Worm (Caenorhabditis elegans) whole organism, L2 larva: ENCODE data around the gene F47D12.7.

Experiments
- C34F6.9 ChIP-seq: fragments of 150-350 bp; optimal IDR thresholded peaks from 2 replicates; lab custom pipeline; 2014; ENCODE audit warnings: missing biosample characterization, missing genetic modification characterization
- ZK546.5 ChIP-seq: sonication (generic microtip); optimal IDR thresholded peaks from 2 replicates; lab custom pipeline; 2017; ENCODE audit warnings: missing biosample characterization, missing genetic modification characterization
- alr-1 ChIP-seq: fragments of 150-350 bp; optimal IDR thresholded peaks from 2 replicates; lab custom pipeline; 2014; ENCODE audit warnings: missing biosample characterization, missing genetic modification characterization
- aly-2 ChIP-seq: fragments of 150-350 bp; optimal IDR thresholded peaks from 2 replicates; lab custom pipeline; 2014; ENCODE audit warnings: missing biosample characterization, missing genetic modification characterization
- ama-1 ChIP-seq: fragments of 150-350 bp; optimal IDR thresholded peaks from 2 replicates; lab custom pipeline; 2018; ENCODE audit warnings: inconsistent platforms
- blmp-1 ChIP-seq: sonication (generic microtip); optimal IDR thresholded peaks from 2 replicates; lab custom pipeline; 2017; ENCODE audit warnings: missing genetic modification characterization, mild to moderate bottlenecking, missing compliant biosample characterization, antibody characterized with exemption, moderate library complexity; ENCODE audit not compliant: insufficient read depth
- ceh-82 ChIP-seq: fragments of 150-350 bp; optimal IDR thresholded peaks from 2 replicates; lab custom pipeline; 2014; ENCODE audit warnings: missing biosample characterization, missing genetic modification characterization
- crh-2 ChIP-seq: sonication (generic microtip); optimal IDR thresholded peaks from 2 replicates; lab custom pipeline; 2017; ENCODE audit warnings: missing biosample characterization, missing genetic modification characterization
- elt-1 ChIP-seq: fragments of 150-350 bp; optimal IDR thresholded peaks from 2 replicates; lab custom pipeline; 2014; ENCODE audit warnings: missing biosample characterization, missing genetic modification characterization
- elt-3 ChIP-seq: sonication (generic microtip); optimal IDR thresholded peaks from 2 replicates; lab custom pipeline; 2017; ENCODE audit warnings: missing biosample characterization, missing genetic modification characterization
- fos-1 ChIP-seq: fragments of 150-350 bp; optimal IDR thresholded peaks from 2 replicates; lab custom pipeline; 2014; ENCODE audit warnings: missing biosample characterization, missing genetic modification characterization
- lin-11 ChIP-seq: fragments of 150-350 bp; sonication (generic microtip); optimal IDR thresholded peaks from 2 replicates; lab custom pipeline; 2014; ENCODE audit warnings: missing biosample characterization, missing genetic modification characterization, inconsistent platforms, mixed read lengths
- lin-13 ChIP-seq: fragments of 150-350 bp; optimal IDR thresholded peaks from 2 replicates; lab custom pipeline; 2014; ENCODE audit warnings: missing biosample characterization, missing genetic modification reagents, missing genetic modification characterization
- lin-39 ChIP-seq: fragments of 150-350 bp; optimal IDR thresholded peaks from 2 replicates; lab custom pipeline; 2014; ENCODE audit warnings: missing biosample characterization, missing genetic modification reagents, missing genetic modification characterization
- lsy-2 ChIP-seq, 2 experiments: fragments of 150-350 bp in 1 of 2; sonication (generic microtip) in 1 of 2; optimal IDR thresholded peaks; 2 replicates each; lab custom pipeline; 2014 to 2017; ENCODE audit warnings: missing biosample characterization in 2 of 2, missing genetic modification characterization in 2 of 2
- mbf-1 ChIP-seq: sonication (generic microtip); optimal IDR thresholded peaks from 2 replicates; lab custom pipeline; 2017; ENCODE audit warnings: missing biosample characterization, missing genetic modification characterization
- mdl-1 ChIP-seq, 2 experiments: fragments of 150-350 bp in 1 of 2; sonication (generic microtip) in 1 of 2; optimal IDR thresholded peaks; 2 replicates each; lab custom pipeline; 2017; ENCODE audit warnings: missing biosample characterization in 2 of 2, missing genetic modification characterization in 2 of 2
- nhr-10 ChIP-seq: sonication (generic microtip); optimal IDR thresholded peaks from 2 replicates; lab custom pipeline; 2017; ENCODE audit warnings: missing biosample characterization, missing genetic modification characterization
- nhr-11 ChIP-seq: fragments of 150-350 bp; optimal IDR thresholded peaks from 2 replicates; lab custom pipeline; 2014; ENCODE audit warnings: missing biosample characterization, missing genetic modification characterization
- nhr-12 ChIP-seq: fragments of 150-350 bp; optimal IDR thresholded peaks from 2 replicates; lab custom pipeline; 2014; ENCODE audit warnings: missing biosample characterization, missing genetic modification characterization
- nhr-23 ChIP-seq: fragments of 150-350 bp; optimal IDR thresholded peaks from 2 replicates; lab custom pipeline; 2014; ENCODE audit warnings: missing biosample characterization, missing genetic modification reagents, missing genetic modification characterization
- nhr-6 ChIP-seq: fragments of 150-350 bp; optimal IDR thresholded peaks from 2 replicates; lab custom pipeline; 2014; ENCODE audit warnings: missing biosample characterization, missing genetic modification characterization
- nhr-77 ChIP-seq: fragments of 150-350 bp; optimal IDR thresholded peaks from 2 replicates; lab custom pipeline; 2014; ENCODE audit warnings: missing biosample characterization, missing genetic modification characterization
- peb-1 ChIP-seq: fragments of 150-350 bp; optimal IDR thresholded peaks from 2 replicates; lab custom pipeline; 2014; ENCODE audit warnings: missing biosample characterization, missing genetic modification characterization
- sem-4 ChIP-seq: fragments of 150-350 bp; optimal IDR thresholded peaks from 2 replicates; lab custom pipeline; 2014; ENCODE audit warnings: missing biosample characterization, missing genetic modification reagents, missing genetic modification characterization
- sma-9 ChIP-seq, 2 experiments: fragments of 150-350 bp in 1 of 2; sonication (generic microtip) in 1 of 2; optimal IDR thresholded peaks; 2 replicates each; lab custom pipeline; 2014 to 2016; ENCODE audit warnings: missing genetic modification characterization in 2 of 2, mild to moderate bottlenecking in 1 of 2, missing biosample characterization in 1 of 2, missing compliant biosample characterization in 1 of 2, missing genetic modification reagents in 1 of 2, moderate library complexity in 1 of 2
- unc-39 ChIP-seq: fragments of 150-350 bp; optimal IDR thresholded peaks from 2 replicates; lab custom pipeline; 2014; ENCODE audit warnings: missing biosample characterization, missing genetic modification characterization
- unc-55 ChIP-seq: fragments of 150-350 bp; sonication (generic microtip); optimal IDR thresholded peaks from 3 replicates; lab custom pipeline; 2014; ENCODE audit warnings: missing biosample characterization, missing genetic modification reagents, missing genetic modification characterization
- unc-62 ChIP-seq: fragments of 150-350 bp; optimal IDR thresholded peaks from 2 replicates; lab custom pipeline; 2014; ENCODE audit warnings: missing biosample characterization, missing genetic modification reagents, missing genetic modification characterization
- zag-1 ChIP-seq: fragments of 150-350 bp; optimal IDR thresholded peaks from 2 replicates; lab custom pipeline; 2014; ENCODE audit warnings: missing biosample characterization, missing genetic modification characterization
- ztf-1 ChIP-seq: fragments of 200-800 bp; sonication (Bioruptor generic); conservative IDR thresholded peaks from 2 replicates; pipeline ENCODE4 v1.3.6; 2022; ENCODE audit warnings: missing genetic modification characterization, missing compliant biosample characterization
- ztf-11 ChIP-seq: sonication (generic microtip); optimal IDR thresholded peaks from 2 replicates; lab custom pipeline; 2017; ENCODE audit warnings: missing biosample characterization, missing genetic modification characterization
- ztf-4 ChIP-seq: fragments of 150-350 bp; optimal IDR thresholded peaks from 2 replicates; lab custom pipeline; 2014; ENCODE audit warnings: missing biosample characterization, missing genetic modification characterization

The F47D12.7 gene

DNA sequence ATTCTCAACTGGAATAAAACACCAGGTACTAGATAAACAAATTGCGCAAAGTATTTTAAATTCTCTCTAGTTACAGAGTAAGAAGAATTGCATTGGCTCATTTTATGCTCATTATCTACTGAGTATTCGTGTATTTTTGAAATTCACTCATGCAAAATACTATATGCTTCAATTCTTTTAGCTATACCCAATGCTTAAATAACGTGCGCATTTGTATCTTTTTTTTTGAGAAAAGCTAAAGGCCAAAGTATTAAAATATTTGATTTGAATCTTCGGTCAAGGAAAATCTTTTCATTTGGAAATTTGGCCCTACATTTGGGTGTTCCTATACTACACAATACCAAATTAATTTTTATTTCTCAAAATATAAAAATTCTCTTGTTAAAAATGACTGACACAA is 33.8 kb downstream of the F47D12.7 start, which contains the start of gene srg-4:
Gene srg-4, minus strand, starts transcription at position 101 of the 400 bp plus-strand sequence.
- TF ChIP-seq sem-4 (no peak), alr-1 (tag; lab: Kevin White, UChicago) (no peak), unc-39 (no peak), ztf-4 (no peak), sma-9 (GFP tag; optimal IDR thresholded peaks at IDR 0.05; lab: Kevin White, UChicago) (no peak), sma-9 (tag; optimal IDR thresholded peaks at IDR 0.05; lab: Kevin White, UChicago) (no peak), aly-2 (tag; lab: Kevin White, UChicago) (no peak), mdl-1 (tag; optimal IDR thresholded peaks at IDR 0.05; lab: Kevin White, UChicago) (no peak), nhr-12 (tag; lab: Kevin White, UChicago) (no peak)

DNA sequence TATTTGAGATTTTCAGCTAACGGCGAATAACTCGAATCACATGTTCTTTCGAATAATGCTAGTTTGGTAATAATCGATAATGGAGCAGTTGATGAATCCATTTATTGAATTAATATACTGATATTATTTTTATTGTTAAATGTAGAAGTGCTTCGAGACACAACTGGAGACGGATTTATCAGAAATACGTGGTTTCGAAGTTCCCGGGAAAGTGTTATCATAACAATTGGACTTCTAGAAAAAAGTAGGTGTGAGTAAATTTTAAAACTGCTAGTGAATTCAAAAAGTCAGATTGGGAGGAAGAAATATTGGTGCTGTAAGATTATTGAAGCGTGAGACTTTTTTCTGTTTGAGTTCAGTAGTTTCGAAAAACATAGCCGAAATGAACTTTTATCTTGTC is 35.7 kb downstream of the F47D12.7 start, which contains the start of gene srg-2:
Gene srg-2, minus strand, starts transcription at position 101 of the 400 bp plus-strand sequence.
- TF ChIP-seq blmp-1 (tag; lab: Kevin White, UChicago) (no peak), ZK546.5 (tag; lab: Kevin White, UChicago) (no peak), lin-11 (tag; lab: Kevin White, UChicago) (no peak), C34F6.9 (tag; lab: Kevin White, UChicago) (no peak), nhr-77 (tag; lab: Kevin White, UChicago) (no peak), ama-1 (lab: Kevin White, UChicago) (no peak), unc-55 (GFP tag; lab: Kevin White, UChicago) (no peak), lin-39 (tag; lab: Kevin White, UChicago) (no peak), ztf-11 (no peak), aly-2 (tag; lab: Kevin White, UChicago) (no peak), unc-62 (GFP tag; lab: Kevin White, UChicago) (no peak), unc-39 (no peak), zag-1 (tag; lab: Kevin White, UChicago) (no peak), mbf-1 (tag; lab: Kevin White, UChicago) (no peak), ztf-4 (no peak), ztf-1 (GFP tag; lab: Robert Waterston, UW) (no peak), nhr-23 (tag; lab: Kevin White, UChicago) (no peak)

DNA sequence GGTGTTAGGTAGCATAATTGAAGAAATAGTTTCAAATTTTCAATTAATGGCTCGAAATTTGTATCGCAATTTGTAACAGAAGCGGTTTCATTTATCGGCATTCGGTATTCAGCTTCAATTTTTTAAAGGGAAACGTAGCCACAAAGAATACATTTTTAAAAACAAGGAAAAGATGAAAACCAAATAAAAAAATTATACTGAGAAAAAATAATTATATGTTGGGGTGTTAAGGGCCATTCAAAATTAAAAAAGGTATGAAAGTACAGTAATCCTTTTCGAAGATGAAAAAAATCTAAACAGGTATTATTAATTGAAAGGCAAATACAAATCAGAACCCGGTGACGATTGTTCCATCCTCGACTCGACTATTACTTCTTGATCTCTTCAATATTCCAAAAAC is 37.6 kb downstream of the F47D12.7 start, which contains the start of gene srg-1:
Gene srg-1, minus strand, starts transcription at position 101 of the 400 bp plus-strand sequence.
- no peak for TF ChIP-seq nhr-11
- no peak for TF ChIP-seq elt-3

DNA sequence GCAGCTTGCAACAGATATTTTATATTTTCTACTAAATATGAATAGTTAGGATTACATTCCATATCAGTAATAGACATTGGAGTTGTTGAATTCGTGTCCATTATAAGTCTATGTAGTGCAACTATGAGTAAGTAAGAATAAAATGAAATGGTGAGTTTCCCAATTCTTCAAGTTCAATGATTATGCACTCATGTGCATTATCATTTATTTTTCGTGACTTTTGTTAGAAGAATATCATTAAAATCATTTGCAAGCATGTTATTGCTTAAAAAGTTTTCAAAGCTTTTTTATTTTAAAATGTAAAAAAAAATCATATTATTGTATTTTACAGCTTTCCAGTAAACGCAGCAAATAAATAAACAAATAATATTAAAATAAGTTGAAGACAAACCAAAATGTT is 39.1 kb downstream of the F47D12.7 start, which contains the start of gene srg-9:
Gene srg-9, minus strand, starts transcription at position 101 of the 400 bp plus-strand sequence.
- no peak for TF ChIP-seq elt-1 (tag; lab: Kevin White, UChicago)
- TF ChIP-seq ZK546.5 (tag; lab: Kevin White, UChicago): no peak
- no peak for TF ChIP-seq unc-55 (GFP tag; lab: Kevin White, UChicago)
- no peak for TF ChIP-seq crh-2 (tag; lab: Kevin White, UChicago)
- TF ChIP-seq nhr-11: no peak
- TF ChIP-seq ceh-82 (tag; lab: Kevin White, UChicago): no peak
- no peak for TF ChIP-seq lin-39 (tag; lab: Kevin White, UChicago)
- TF ChIP-seq lin-13 (GFP tag; lab: Kevin White, UChicago): no peak
- no peak for TF ChIP-seq peb-1
- no peak for TF ChIP-seq nhr-12 (tag; lab: Kevin White, UChicago)

DNA sequence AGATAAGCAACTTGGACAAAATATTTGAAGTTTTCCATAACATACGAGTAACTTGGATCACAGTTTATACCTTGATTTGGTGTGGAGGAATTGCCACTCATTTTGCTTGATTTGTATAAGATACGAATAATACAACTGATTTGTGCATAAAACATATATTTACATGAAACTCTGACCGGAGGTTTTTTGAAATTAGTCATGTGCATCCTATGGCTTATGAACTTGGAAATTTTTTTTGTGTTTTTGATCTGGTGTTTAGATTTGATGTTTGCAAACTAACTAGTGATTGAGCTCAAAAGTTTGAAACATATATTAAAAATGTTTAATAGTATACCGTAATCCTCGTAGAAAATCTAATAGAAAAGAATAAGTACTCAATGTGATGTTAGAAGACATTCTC is 41.1 kb downstream of the F47D12.7 start, which contains the start of gene srg-8:
Gene srg-8, minus strand, starts transcription at position 101 of the 400 bp plus-strand sequence.
- TF ChIP-seq nhr-77 (tag; lab: Kevin White, UChicago): no peak
- no peak for TF ChIP-seq nhr-6 (tag; lab: Kevin White, UChicago)
- no peak for TF ChIP-seq fos-1 (tag; lab: Kevin White, UChicago)
- TF ChIP-seq lin-11 (tag; lab: Kevin White, UChicago): no peak
- no peak for TF ChIP-seq zag-1 (tag; lab: Kevin White, UChicago)
- no peak for TF ChIP-seq lsy-2 (tag; optimal IDR thresholded peaks at IDR 0.05; lab: Kevin White, UChicago)
- TF ChIP-seq elt-3: no peak
- TF ChIP-seq nhr-10: no peak
- TF ChIP-seq alr-1 (tag; lab: Kevin White, UChicago): no peak
- no peak for TF ChIP-seq C34F6.9 (tag; lab: Kevin White, UChicago)
- no peak for TF ChIP-seq ztf-1 (GFP tag; lab: Robert Waterston, UW)
- no peak for TF ChIP-seq ama-1 (lab: Kevin White, UChicago)
- TF ChIP-seq mbf-1 (tag; lab: Kevin White, UChicago): no peak
- TF ChIP-seq, all 48 proteins: peak for 0
